Fruit fly (Drosophila melanogaster): ENCODE data around the gene CG44422.

DNA sequence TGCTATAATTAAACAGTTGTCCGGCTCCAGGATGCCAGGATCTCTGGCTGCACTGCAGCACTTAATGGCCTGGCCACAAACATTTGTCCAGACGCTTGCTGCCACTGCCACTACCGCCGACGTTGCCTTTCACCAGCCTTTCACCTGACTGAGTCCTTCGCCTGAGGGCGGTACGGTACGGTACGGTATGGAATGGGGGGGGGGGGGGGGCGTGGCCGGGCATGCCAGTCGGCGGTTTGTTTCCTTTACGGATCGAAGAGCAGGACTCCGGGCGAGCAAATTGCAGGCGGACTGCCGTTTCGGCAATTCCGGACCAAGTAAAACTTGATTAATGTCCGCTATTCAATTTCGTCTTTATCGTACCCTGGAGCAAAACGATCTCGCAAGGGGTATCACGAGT lies 99.5 kb downstream of the CG44422 start:
- TF ChIP-seq h (optimal IDR thresholded peaks at IDR 0.05): no peak
- no peak for TF ChIP-seq ac (GFP tag; optimal IDR thresholded peaks at IDR 0.05)
- no peak for TF ChIP-seq slp2 (GFP tag; optimal IDR thresholded peaks at IDR 0.05)
- TF ChIP-seq pho (GFP tag; optimal IDR thresholded peaks at IDR 0.05): no peak
